Worm (Caenorhabditis elegans) whole organism, L4/young adult: ENCODE data around the gene pmp-5.

Experiments used
- dao-5 ChIP-seq: sonication (generic microtip); optimal IDR thresholded peaks from 2 replicates; lab custom pipeline; 2016; ENCODE audit warnings: missing genotype, missing genetic modification characterization, moderate library complexity, missing compliant biosample characterization
- him-1 ChIP-seq: sonication (generic microtip); optimal IDR thresholded peaks from 2 replicates; lab custom pipeline; 2016; ENCODE audit warnings: missing genotype, missing genetic modification reagents, missing genetic modification characterization, missing compliant biosample characterization

- TF ChIP-seq dao-5 (no peak), him-1 (no peak)
Measured at ce11 chrV:6652051-6652450, 13.6 kb downstream of the pmp-5 start, which contains the start of gene T10H9.8.
